Fruit fly (Drosophila melanogaster) whole organism, embryonic: ENCODE data around the gene IFT52.

ENCODE experiments used
- Abd-B ChIP-seq: fragments of 200-800 bp; sonication (Bioruptor generic); optimal IDR thresholded peaks from 2 replicates; lab custom pipeline; 2018; ENCODE audit warnings: missing biosample characterization, mild to moderate bottlenecking, missing genetic modification characterization, moderate library complexity
- CG10267 ChIP-seq: fragments of 200-800 bp; sonication (Bioruptor generic); optimal IDR thresholded peaks from 2 replicates; lab custom pipeline; 2018; ENCODE audit warnings: missing biosample characterization, mild to moderate bottlenecking, missing genetic modification characterization, moderate library complexity
- CG10565 ChIP-seq: fragments of 200-800 bp; sonication (Bioruptor generic); optimal IDR thresholded peaks from 3 replicates; lab custom pipeline; 2016; ENCODE audit warnings: missing biosample characterization, mild to moderate bottlenecking, missing genetic modification characterization
- CG11723 ChIP-seq: fragments of 200-800 bp; sonication (Bioruptor generic); optimal IDR thresholded peaks from 2 replicates; lab custom pipeline; 2017; ENCODE audit warnings: missing biosample characterization, mild to moderate bottlenecking, missing genetic modification characterization
- CG12071 ChIP-seq: fragments of 200-800 bp; sonication (Bioruptor generic); optimal IDR thresholded peaks from 3 replicates; lab custom pipeline; 2018; ENCODE audit warnings: missing biosample characterization, mild to moderate bottlenecking, missing genetic modification characterization
- CG13287 ChIP-seq: fragments of 200-800 bp; sonication (Bioruptor generic); IDR thresholded peaks from 2 replicates; pipeline ENCODE4 v1.3.6; 2022; ENCODE audit warnings: missing biosample characterization, missing genetic modification characterization; ENCODE audit not compliant: partially characterized antibody
- CG13624 ChIP-seq: fragments of 200-800 bp; sonication (Bioruptor generic); optimal IDR thresholded peaks from 2 replicates; lab custom pipeline; 2016; ENCODE audit warnings: missing biosample characterization, missing genetic modification characterization
- CG14710 ChIP-seq: fragments of 200-800 bp; sonication (Bioruptor generic); optimal IDR thresholded peaks from 3 replicates; lab custom pipeline; 2019; ENCODE audit warnings: missing biosample characterization, mild to moderate bottlenecking, missing genetic modification characterization, moderate library complexity
- CG15514 ChIP-seq: fragments of 200-800 bp; sonication (Bioruptor generic); optimal IDR thresholded peaks from 3 replicates; lab custom pipeline; 2017; ENCODE audit warnings: missing biosample characterization, missing genetic modification characterization, mild to moderate bottlenecking, moderate library complexity, missing genetic modification reagents
- CG15601 ChIP-seq: fragments of 200-800 bp; sonication (Bioruptor generic); optimal IDR thresholded peaks from 3 replicates; lab custom pipeline; 2019; ENCODE audit warnings: missing biosample characterization, mild to moderate bottlenecking, missing genetic modification characterization, moderate library complexity
- CG15696 ChIP-seq: fragments of 200-800 bp; sonication (Bioruptor generic); optimal IDR thresholded peaks from 2 replicates; lab custom pipeline; 2019; ENCODE audit warnings: missing biosample characterization, mild to moderate bottlenecking, missing genetic modification characterization, moderate library complexity
- CG17829 ChIP-seq: fragments of 200-800 bp; optimal IDR thresholded peaks from 2 replicates; lab custom pipeline; 2019; ENCODE audit warnings: missing biosample characterization, mild to moderate bottlenecking, missing genetic modification characterization, moderate library complexity
- CG2199 ChIP-seq: fragments of 200-800 bp; sonication (Bioruptor generic); IDR thresholded peaks from 3 replicates; pipeline ENCODE4 v1.3.6; 2022; ENCODE audit warnings: missing biosample characterization, missing genetic modification characterization
- CG32767 ChIP-seq: fragments of 200-800 bp; sonication (Bioruptor generic); IDR thresholded peaks from 2 replicates; pipeline ENCODE4 v1.3.6; 2022; ENCODE audit warnings: missing biosample characterization, missing genetic modification characterization
- CG33213 ChIP-seq: fragments of 200-800 bp; sonication (Bioruptor generic); optimal IDR thresholded peaks from 3 replicates; lab custom pipeline; 2016; ENCODE audit warnings: missing biosample characterization, missing genetic modification characterization
- CG42726 ChIP-seq: fragments of 200-800 bp; sonication (Bioruptor generic); IDR thresholded peaks from 2 replicates; pipeline ENCODE4 v1.3.6; 2022; ENCODE audit warnings: missing biosample characterization, missing genetic modification characterization; ENCODE audit not compliant: partially characterized antibody
- CG8290 ChIP-seq, 3 experiments: fragments of 200-800 bp; sonication (Bioruptor generic); optimal IDR thresholded peaks; 2 replicates each; lab custom pipeline; 2016 to 2019; ENCODE audit warnings: missing biosample characterization in 3 of 3, missing genetic modification characterization in 3 of 3, mild to moderate bottlenecking in 2 of 3, moderate library complexity in 1 of 3
- CG9437 ChIP-seq: fragments of 200-800 bp; sonication (Bioruptor generic); optimal IDR thresholded peaks from 2 replicates; lab custom pipeline; 2018; ENCODE audit warnings: missing biosample characterization, mild to moderate bottlenecking, missing genetic modification characterization
- CG9817 ChIP-seq: fragments of 200-800 bp; sonication (Bioruptor generic); optimal IDR thresholded peaks from 2 replicates; lab custom pipeline; 2018; ENCODE audit warnings: missing biosample characterization, mild to moderate bottlenecking, missing genetic modification characterization, moderate library complexity
- CTCF ChIP-seq: fragments of 200-800 bp; sonication (Bioruptor generic); optimal IDR thresholded peaks from 2 replicates; lab custom pipeline; 2017; ENCODE audit warnings: missing biosample characterization, mild to moderate bottlenecking, missing genetic modification characterization, moderate library complexity
- Dbx ChIP-seq: fragments of 200-800 bp; sonication (Bioruptor generic); IDR thresholded peaks from 3 replicates; pipeline ENCODE4 v1.3.6; 2022; ENCODE audit warnings: missing biosample characterization, missing genetic modification characterization
- Ets65A ChIP-seq: fragments of 200-800 bp; sonication (Bioruptor generic); peaks from one replicate; lab custom pipeline; 2016; ENCODE audit warnings: missing biosample characterization, missing genetic modification characterization
- Gsc ChIP-seq: fragments of 200-800 bp; sonication (Bioruptor generic); IDR thresholded peaks from 2 replicates; pipeline ENCODE4 v1.3.6; 2022; ENCODE audit warnings: missing biosample characterization, missing genetic modification characterization
- H2.0 ChIP-seq: fragments of 200-800 bp; sonication (Bioruptor generic); IDR thresholded peaks from 2 replicates; pipeline ENCODE4 v1.3.6; 2022; ENCODE audit warnings: missing biosample characterization, missing genetic modification characterization
- HLH54F ChIP-seq: fragments of 200-800 bp; sonication (Bioruptor generic); optimal IDR thresholded peaks from 3 replicates; lab custom pipeline; 2016; ENCODE audit warnings: missing biosample characterization, missing genetic modification characterization
- Hmr ChIP-seq: fragments of 200-800 bp; sonication (Bioruptor generic); optimal IDR thresholded peaks from 3 replicates; lab custom pipeline; 2017; ENCODE audit warnings: mild to moderate bottlenecking, missing biosample characterization, missing genetic modification reagents, missing genetic modification characterization
- Lhr ChIP-seq: fragments of 200-800 bp; sonication (Bioruptor generic); optimal IDR thresholded peaks from 3 replicates; lab custom pipeline; 2017; ENCODE audit warnings: mild to moderate bottlenecking, missing biosample characterization, missing genetic modification reagents, missing genetic modification characterization
- Mad ChIP-seq: fragments of 200-800 bp; sonication (Bioruptor generic); optimal IDR thresholded peaks from 2 replicates; lab custom pipeline; 2016; ENCODE audit warnings: missing biosample characterization, missing genetic modification characterization
- Max ChIP-seq: fragments of 200-800 bp; sonication (Bioruptor generic); optimal IDR thresholded peaks from 2 replicates; lab custom pipeline; 2016; ENCODE audit warnings: missing biosample characterization, mild to moderate bottlenecking, missing genetic modification characterization
- Mes4 ChIP-seq: fragments of 200-800 bp; sonication (Bioruptor generic); optimal IDR thresholded peaks from 2 replicates; lab custom pipeline; 2016; ENCODE audit warnings: missing biosample characterization, missing genetic modification characterization
- NFAT ChIP-seq: fragments of 200-800 bp; sonication (Bioruptor generic); IDR thresholded peaks from 2 replicates; pipeline ENCODE4 v1.3.6; 2022; ENCODE audit warnings: missing biosample characterization, missing genetic modification characterization
- Nf-YA ChIP-seq: fragments of 200-800 bp; sonication (Bioruptor generic); IDR thresholded peaks from 2 replicates; pipeline ENCODE4 v1.3.6; 2022; ENCODE audit warnings: missing biosample characterization, missing genetic modification characterization
- Nf-YC ChIP-seq: fragments of 200-800 bp; optimal IDR thresholded peaks from 3 replicates; lab custom pipeline; 2019; ENCODE audit warnings: missing biosample characterization, mild to moderate bottlenecking, missing genetic modification characterization, moderate library complexity
- Oli ChIP-seq: fragments of 200-800 bp; sonication (Bioruptor generic); optimal IDR thresholded peaks from 2 replicates; lab custom pipeline; 2018; ENCODE audit warnings: missing biosample characterization, mild to moderate bottlenecking, missing genetic modification characterization, moderate library complexity
- amos ChIP-seq: fragments of 200-800 bp; sonication (Bioruptor generic); IDR thresholded peaks from 2 replicates; pipeline ENCODE4 v1.3.6; 2022; ENCODE audit warnings: missing biosample characterization, missing genetic modification characterization; ENCODE audit not compliant: partially characterized antibody
- bbx ChIP-seq: fragments of 200-800 bp; sonication (Bioruptor generic); IDR thresholded peaks from 2 replicates; pipeline ENCODE4 v1.3.6; 2022; ENCODE audit warnings: missing biosample characterization, missing genetic modification characterization; ENCODE audit not compliant: partially characterized antibody
- bigmax ChIP-seq: fragments of 200-800 bp; sonication (Bioruptor generic); optimal IDR thresholded peaks from 2 replicates; lab custom pipeline; 2018; ENCODE audit warnings: missing biosample characterization, mild to moderate bottlenecking, missing genetic modification characterization
- cas ChIP-seq: fragments of 200-800 bp; sonication (Bioruptor generic); IDR thresholded peaks from 2 replicates; pipeline ENCODE4 v1.3.6; 2022; ENCODE audit warnings: missing biosample characterization, missing genetic modification characterization
- grau ChIP-seq: fragments of 200-800 bp; optimal IDR thresholded peaks from 3 replicates; lab custom pipeline; 2019; ENCODE audit warnings: missing biosample characterization, mild to moderate bottlenecking, missing genetic modification characterization, moderate library complexity
- gro ChIP-seq: fragments of 200-800 bp; sonication (Bioruptor generic); optimal IDR thresholded peaks from 2 replicates; lab custom pipeline; 2016; ENCODE audit warnings: missing biosample characterization, missing genetic modification characterization
- insv ChIP-seq, 2 experiments: fragments of 200-800 bp; sonication (Bioruptor generic); optimal IDR thresholded peaks; 3 replicates each; lab custom pipeline; 2016 to 2018; ENCODE audit warnings: missing biosample characterization in 2 of 2, missing genetic modification characterization in 2 of 2
- jigr1 ChIP-seq: fragments of 200-800 bp; sonication (Bioruptor generic); IDR thresholded peaks from 3 replicates; pipeline ENCODE4 v1.3.6; 2022; ENCODE audit warnings: missing biosample characterization, missing genetic modification characterization
- lola ChIP-seq, 3 experiments: fragments of >200 bp in 2 of 3; fragments of 200-800 bp in 1 of 3; sonication (Bioruptor generic) in 1 of 3; optimal IDR thresholded peaks; 2 replicates each; lab custom pipeline; 2017 to 2019; ENCODE audit warnings: missing biosample characterization in 3 of 3, missing genetic modification characterization in 3 of 3, mild to moderate bottlenecking in 1 of 3, moderate library complexity in 1 of 3
- pho ChIP-seq: fragments of 200-800 bp; sonication (Bioruptor generic); optimal IDR thresholded peaks from 2 replicates; lab custom pipeline; 2016; ENCODE audit warnings: missing biosample characterization, missing genetic modification characterization
- phol ChIP-seq: fragments of 200-800 bp; sonication (Bioruptor generic); optimal IDR thresholded peaks from 3 replicates; lab custom pipeline; 2018; ENCODE audit warnings: missing biosample characterization, mild to moderate bottlenecking, missing genetic modification characterization, moderate library complexity
- pita ChIP-seq: fragments of 200-800 bp; sonication (Bioruptor generic); optimal IDR thresholded peaks from 2 replicates; lab custom pipeline; 2017; ENCODE audit warnings: missing biosample characterization, mild to moderate bottlenecking, missing genetic modification characterization
- sens ChIP-seq: fragments of 200-800 bp; sonication (Bioruptor generic); peaks from one replicate; lab custom pipeline; 2016; ENCODE audit warnings: missing biosample characterization, missing genetic modification characterization
- seq ChIP-seq: fragments of 200-800 bp; sonication (Bioruptor generic); IDR thresholded peaks from 2 replicates; pipeline ENCODE4 v1.3.6; 2022; ENCODE audit warnings: missing biosample characterization, missing genetic modification characterization
- sr ChIP-seq: fragments of 200-800 bp; sonication (Bioruptor generic); IDR thresholded peaks from 3 replicates; pipeline ENCODE4 v1.3.6; 2022; ENCODE audit warnings: missing biosample characterization, missing genetic modification characterization
- zen ChIP-seq: fragments of 200-800 bp; sonication (Bioruptor generic); optimal IDR thresholded peaks from 3 replicates; lab custom pipeline; 2018; ENCODE audit warnings: missing biosample characterization, mild to moderate bottlenecking, missing genetic modification characterization, moderate library complexity

IFT52 gene

DNA sequence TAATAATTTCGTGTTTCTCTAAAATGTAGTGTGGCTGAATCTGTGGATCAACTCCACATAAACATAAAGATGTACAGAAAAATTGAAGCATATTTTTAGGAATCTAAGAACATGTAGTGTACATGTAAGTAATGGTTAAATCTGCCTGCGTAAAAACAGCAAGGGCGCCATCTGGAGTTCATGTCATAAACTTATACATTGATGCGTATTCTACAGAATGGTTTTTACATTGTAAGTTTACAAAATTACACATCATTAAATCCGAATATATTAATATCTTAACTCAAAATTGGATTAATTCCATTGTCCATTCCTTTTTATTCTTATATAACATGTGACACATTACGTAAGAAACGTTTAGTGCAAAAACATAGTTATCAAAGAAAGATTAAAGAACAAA is 30.3 kb downstream of the IFT52 start:
- no peak for TF ChIP-seq CG32767
- peak; percentile 98 for TF ChIP-seq CTCF (GFP tag; lab: Kevin White, UChicago)
- TF ChIP-seq CG10565 (GFP tag; lab: Kevin White, UChicago) = no peak
- TF ChIP-seq Nf-YA (GFP tag; lab: Robert Waterston, UW) = no peak
- no peak for TF ChIP-seq jigr1 (GFP tag; lab: Robert Waterston, UW)
- TF ChIP-seq CG15696 (tag; lab: Kevin White, UChicago) = peak; percentile 31
- TF ChIP-seq Ets65A (GFP tag; lab: Kevin White, UChicago) = peak; percentile 85
- TF ChIP-seq lola (GFP tag; optimal IDR thresholded peaks at IDR 0.05; lab: Kevin White, UChicago) = peak in 1 of 3 experiments; percentile 1
- TF ChIP-seq zen (tag; lab: Kevin White, UChicago) = peak; percentile 68
- TF ChIP-seq phol = peak; percentile 9
- TF ChIP-seq Gsc (GFP tag; lab: Robert Waterston, UW) = no peak
- TF ChIP-seq bigmax = no peak
- peak; percentile 13 for TF ChIP-seq Max (GFP tag; lab: Kevin White, UChicago)
- no peak for TF ChIP-seq Oli
- TF ChIP-seq CG17829 (tag; lab: Kevin White, UChicago) = peak; percentile 51
- TF ChIP-seq amos (GFP tag; lab: Robert Waterston, UW) = peak; percentile 80
- peak; percentile 91 for TF ChIP-seq CG2199
- peak; percentile 0 for TF ChIP-seq Nf-YC (tag; lab: Kevin White, UChicago)
- peak; percentile 37 for TF ChIP-seq CG8290 (GFP tag; optimal IDR thresholded peaks at IDR 0.05; lab: Kevin White, UChicago)
- TF ChIP-seq CG8290 (tag; optimal IDR thresholded peaks at IDR 0.05; lab: Kevin White, UChicago) = no peak
- peak; percentile 35 for TF ChIP-seq CG14710
- no peak for TF ChIP-seq Mes4
- TF ChIP-seq CG13287 = peak; percentile 50; the same call in 1 of the 2 replicates
- peak; percentile 21 for TF ChIP-seq CG13624 (GFP tag; lab: Kevin White, UChicago)
- TF ChIP-seq CG11723 (GFP tag; lab: Kevin White, UChicago) = no peak
- TF ChIP-seq gro (GFP tag; lab: Kevin White, UChicago) = peak; percentile 47
- TF ChIP-seq insv (GFP tag; optimal IDR thresholded peaks at IDR 0.05; lab: Kevin White, UChicago) = peak in 1 of 2 experiments; percentile 57
- no peak for TF ChIP-seq seq (GFP tag; lab: Robert Waterston, UW)
- 0 out of 2 replicates have a peak, but pooled peaks have one; percentile 22 for TF ChIP-seq cas
- peak; percentile 9 for TF ChIP-seq HLH54F (GFP tag; lab: Kevin White, UChicago)
- peak; percentile 78 for TF ChIP-seq sens (GFP tag; lab: Kevin White, UChicago)
- peak; percentile 82 for TF ChIP-seq CG42726
- peak; percentile 20 for TF ChIP-seq grau (tag; lab: Kevin White, UChicago)
- TF ChIP-seq NFAT (GFP tag; lab: Robert Waterston, UW) = peak; percentile 17; the same call in 1 of the 2 replicates
- TF ChIP-seq CG15601 = peak; percentile 45
- TF ChIP-seq pita = peak; percentile 62
- TF ChIP-seq pho (GFP tag; lab: Kevin White, UChicago) = peak; percentile 31
- peak; percentile 22 for TF ChIP-seq CG9817 (tag; lab: Kevin White, UChicago)
- TF ChIP-seq CG10267 (tag; lab: Kevin White, UChicago) = peak; percentile 46
- peak; percentile 11 for TF ChIP-seq CG15514 (GFP tag; lab: Kevin White, UChicago)
- peak; percentile 7 for TF ChIP-seq Mad (GFP tag; lab: Kevin White, UChicago)
- no peak for TF ChIP-seq H2.0 (GFP tag; lab: Robert Waterston, UW)
- peak; percentile 60; the same call in 1 of the 2 replicates for TF ChIP-seq bbx (GFP tag; lab: Robert Waterston, UW)
- peak; percentile 8 for TF ChIP-seq Hmr
- TF ChIP-seq CG9437 (GFP tag; lab: Kevin White, UChicago) = peak; percentile 49
- peak; percentile 36; the same call in 1 of the 3 replicates for TF ChIP-seq Dbx
- peak; percentile 44 for TF ChIP-seq CG33213 (GFP tag; lab: Kevin White, UChicago)
- peak; percentile 29 for TF ChIP-seq Abd-B (GFP tag; lab: Kevin White, UChicago)
- TF ChIP-seq Lhr (GFP tag; lab: Kevin White, UChicago) = peak; percentile 71
- TF ChIP-seq sr = no peak
- no peak for TF ChIP-seq CG12071
